Fruit fly (Drosophila melanogaster): ENCODE data around the gene CG13850.

DNA sequence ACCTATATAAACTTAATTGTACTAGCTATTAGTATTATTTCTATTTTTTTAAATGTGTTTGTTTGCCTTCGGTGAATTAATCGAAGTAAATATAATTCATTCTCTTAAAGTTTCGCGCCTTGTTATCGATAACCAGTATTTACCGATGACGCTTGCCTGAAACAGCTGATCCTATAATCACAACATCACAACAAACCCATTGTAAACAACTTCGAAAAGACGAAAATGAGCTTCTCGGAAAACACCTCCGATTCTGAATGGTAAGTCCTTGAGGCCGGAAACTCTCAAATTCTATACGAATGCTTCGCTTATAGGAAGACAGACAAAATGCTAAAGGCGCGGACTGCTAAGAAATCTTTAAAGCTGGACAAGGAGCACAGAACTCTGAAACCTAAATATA is 30.8 kb downstream of the CG13850 start, which contains the start of gene CG34149:
- TF ChIP-seq CG14711 (tag; optimal IDR thresholded peaks at IDR 0.05) (no peak), tj (GFP tag; optimal IDR thresholded peaks at IDR 0.05) (no peak)

Data from whole organism, adult.